Worm (Caenorhabditis elegans) whole organism, L2 larva: ENCODE results near the gene arid-1.

ENCODE experiments used
- C34F6.9 ChIP-seq: fragments of 150-350 bp; optimal IDR thresholded peaks from 2 replicates; lab custom pipeline; 2014; ENCODE audit warnings: missing biosample characterization, missing genetic modification characterization
- F13H6.1 ChIP-seq: sonication (generic microtip); optimal IDR thresholded peaks from 2 replicates; lab custom pipeline; 2016; ENCODE audit warnings: missing genetic modification characterization, missing compliant biosample characterization
- R02D3.7 ChIP-seq: fragments of 150-350 bp; optimal IDR thresholded peaks from 2 replicates; lab custom pipeline; 2014; ENCODE audit warnings: missing biosample characterization, missing genetic modification characterization
- Y55F3AM.14 ChIP-seq: fragments of 200-800 bp; sonication (Bioruptor generic); optimal IDR thresholded peaks from 2 replicates; lab custom pipeline; 2018; ENCODE audit warnings: mild to moderate bottlenecking, missing genetic modification characterization, missing compliant biosample characterization
- ZK546.5 ChIP-seq: sonication (generic microtip); optimal IDR thresholded peaks from 2 replicates; lab custom pipeline; 2017; ENCODE audit warnings: missing biosample characterization, missing genetic modification characterization
- alr-1 ChIP-seq: fragments of 150-350 bp; optimal IDR thresholded peaks from 2 replicates; lab custom pipeline; 2014; ENCODE audit warnings: missing biosample characterization, missing genetic modification characterization
- aly-2 ChIP-seq: fragments of 150-350 bp; optimal IDR thresholded peaks from 2 replicates; lab custom pipeline; 2014; ENCODE audit warnings: missing biosample characterization, missing genetic modification characterization
- ama-1 ChIP-seq: fragments of 150-350 bp; optimal IDR thresholded peaks from 2 replicates; lab custom pipeline; 2018; ENCODE audit warnings: inconsistent platforms
- blmp-1 ChIP-seq: sonication (generic microtip); optimal IDR thresholded peaks from 2 replicates; lab custom pipeline; 2017; ENCODE audit warnings: missing genetic modification characterization, mild to moderate bottlenecking, missing compliant biosample characterization, antibody characterized with exemption, moderate library complexity; ENCODE audit not compliant: insufficient read depth
- ceh-16 ChIP-seq: fragments of 150-350 bp; optimal IDR thresholded peaks from 2 replicates; lab custom pipeline; 2014; ENCODE audit warnings: missing biosample characterization, missing genetic modification characterization
- ceh-82 ChIP-seq: fragments of 150-350 bp; optimal IDR thresholded peaks from 2 replicates; lab custom pipeline; 2014; ENCODE audit warnings: missing biosample characterization, missing genetic modification characterization
- crh-2 ChIP-seq: sonication (generic microtip); optimal IDR thresholded peaks from 2 replicates; lab custom pipeline; 2017; ENCODE audit warnings: missing biosample characterization, missing genetic modification characterization
- dmd-4 ChIP-seq: sonication (generic microtip); optimal IDR thresholded peaks from 2 replicates; lab custom pipeline; 2017; ENCODE audit warnings: missing biosample characterization, missing genetic modification characterization
- egl-27 ChIP-seq: sonication (generic microtip); optimal IDR thresholded peaks from 3 replicates; lab custom pipeline; 2017; ENCODE audit warnings: missing biosample characterization, missing genetic modification reagents, missing genetic modification characterization
- elt-1 ChIP-seq: fragments of 150-350 bp; optimal IDR thresholded peaks from 2 replicates; lab custom pipeline; 2014; ENCODE audit warnings: missing biosample characterization, missing genetic modification characterization
- elt-3 ChIP-seq: sonication (generic microtip); optimal IDR thresholded peaks from 2 replicates; lab custom pipeline; 2017; ENCODE audit warnings: missing biosample characterization, missing genetic modification characterization
- fos-1 ChIP-seq: fragments of 150-350 bp; optimal IDR thresholded peaks from 2 replicates; lab custom pipeline; 2014; ENCODE audit warnings: missing biosample characterization, missing genetic modification characterization
- gmeb-1 ChIP-seq: fragments of 150-350 bp; optimal IDR thresholded peaks from 2 replicates; lab custom pipeline; 2014; ENCODE audit warnings: missing biosample characterization, missing genetic modification characterization
- lin-11 ChIP-seq: fragments of 150-350 bp; sonication (generic microtip); optimal IDR thresholded peaks from 2 replicates; lab custom pipeline; 2014; ENCODE audit warnings: missing biosample characterization, missing genetic modification characterization, inconsistent platforms, mixed read lengths
- lin-13 ChIP-seq: fragments of 150-350 bp; optimal IDR thresholded peaks from 2 replicates; lab custom pipeline; 2014; ENCODE audit warnings: missing biosample characterization, missing genetic modification reagents, missing genetic modification characterization
- lin-39 ChIP-seq: fragments of 150-350 bp; optimal IDR thresholded peaks from 2 replicates; lab custom pipeline; 2014; ENCODE audit warnings: missing biosample characterization, missing genetic modification reagents, missing genetic modification characterization
- lsy-2 ChIP-seq, 2 experiments: fragments of 150-350 bp in 1 of 2; sonication (generic microtip) in 1 of 2; optimal IDR thresholded peaks; 2 replicates each; lab custom pipeline; 2014 to 2017; ENCODE audit warnings: missing biosample characterization in 2 of 2, missing genetic modification characterization in 2 of 2
- mab-5 ChIP-seq: fragments of 150-350 bp; optimal IDR thresholded peaks from 2 replicates; lab custom pipeline; 2014; ENCODE audit warnings: missing biosample characterization, missing genetic modification characterization
- mbf-1 ChIP-seq: sonication (generic microtip); optimal IDR thresholded peaks from 2 replicates; lab custom pipeline; 2017; ENCODE audit warnings: missing biosample characterization, missing genetic modification characterization
- mdl-1 ChIP-seq, 2 experiments: fragments of 150-350 bp in 1 of 2; sonication (generic microtip) in 1 of 2; optimal IDR thresholded peaks; 2 replicates each; lab custom pipeline; 2017; ENCODE audit warnings: missing biosample characterization in 2 of 2, missing genetic modification characterization in 2 of 2
- nhr-10 ChIP-seq: sonication (generic microtip); optimal IDR thresholded peaks from 2 replicates; lab custom pipeline; 2017; ENCODE audit warnings: missing biosample characterization, missing genetic modification characterization
- nhr-11 ChIP-seq: fragments of 150-350 bp; optimal IDR thresholded peaks from 2 replicates; lab custom pipeline; 2014; ENCODE audit warnings: missing biosample characterization, missing genetic modification characterization
- nhr-12 ChIP-seq: fragments of 150-350 bp; optimal IDR thresholded peaks from 2 replicates; lab custom pipeline; 2014; ENCODE audit warnings: missing biosample characterization, missing genetic modification characterization
- nhr-129 ChIP-seq: fragments of 150-350 bp; optimal IDR thresholded peaks from 2 replicates; lab custom pipeline; 2014; ENCODE audit warnings: missing biosample characterization, missing genetic modification characterization
- nhr-21 ChIP-seq: fragments of 150-350 bp; optimal IDR thresholded peaks from 2 replicates; lab custom pipeline; 2014; ENCODE audit warnings: missing biosample characterization, missing genetic modification characterization
- nhr-23 ChIP-seq: fragments of 150-350 bp; optimal IDR thresholded peaks from 2 replicates; lab custom pipeline; 2014; ENCODE audit warnings: missing biosample characterization, missing genetic modification reagents, missing genetic modification characterization
- nhr-237 ChIP-seq: fragments of 150-350 bp; optimal IDR thresholded peaks from 2 replicates; lab custom pipeline; 2014; ENCODE audit warnings: missing biosample characterization, missing genetic modification characterization
- nhr-25 ChIP-seq: fragments of 150-350 bp; sonication (generic microtip); optimal IDR thresholded peaks from 3 replicates; lab custom pipeline; 2014; ENCODE audit warnings: missing biosample characterization, missing genetic modification characterization
- nhr-6 ChIP-seq: fragments of 150-350 bp; optimal IDR thresholded peaks from 2 replicates; lab custom pipeline; 2014; ENCODE audit warnings: missing biosample characterization, missing genetic modification characterization
- nhr-77 ChIP-seq: fragments of 150-350 bp; optimal IDR thresholded peaks from 2 replicates; lab custom pipeline; 2014; ENCODE audit warnings: missing biosample characterization, missing genetic modification characterization
- peb-1 ChIP-seq: fragments of 150-350 bp; optimal IDR thresholded peaks from 2 replicates; lab custom pipeline; 2014; ENCODE audit warnings: missing biosample characterization, missing genetic modification characterization
- sem-4 ChIP-seq: fragments of 150-350 bp; optimal IDR thresholded peaks from 2 replicates; lab custom pipeline; 2014; ENCODE audit warnings: missing biosample characterization, missing genetic modification reagents, missing genetic modification characterization
- skn-1 ChIP-seq: sonication (generic microtip); optimal IDR thresholded peaks from 2 replicates; lab custom pipeline; 2017; ENCODE audit warnings: missing biosample characterization, missing genetic modification characterization
- sma-3 ChIP-seq: sonication (generic microtip); optimal IDR thresholded peaks from 2 replicates; lab custom pipeline; 2016; ENCODE audit warnings: missing genetic modification reagents, missing genetic modification characterization, missing compliant biosample characterization
- sma-9 ChIP-seq, 2 experiments: fragments of 150-350 bp in 1 of 2; sonication (generic microtip) in 1 of 2; optimal IDR thresholded peaks; 2 replicates each; lab custom pipeline; 2014 to 2016; ENCODE audit warnings: missing genetic modification characterization in 2 of 2, mild to moderate bottlenecking in 1 of 2, missing biosample characterization in 1 of 2, missing compliant biosample characterization in 1 of 2, missing genetic modification reagents in 1 of 2, moderate library complexity in 1 of 2
- snpc-4 ChIP-seq: fragments of 150-350 bp; optimal IDR thresholded peaks from 2 replicates; lab custom pipeline; 2014; ENCODE audit warnings: missing biosample characterization, missing genetic modification characterization
- unc-39 ChIP-seq: fragments of 150-350 bp; optimal IDR thresholded peaks from 2 replicates; lab custom pipeline; 2014; ENCODE audit warnings: missing biosample characterization, missing genetic modification characterization
- unc-55 ChIP-seq: fragments of 150-350 bp; sonication (generic microtip); optimal IDR thresholded peaks from 3 replicates; lab custom pipeline; 2014; ENCODE audit warnings: missing biosample characterization, missing genetic modification reagents, missing genetic modification characterization
- unc-62 ChIP-seq: fragments of 150-350 bp; optimal IDR thresholded peaks from 2 replicates; lab custom pipeline; 2014; ENCODE audit warnings: missing biosample characterization, missing genetic modification reagents, missing genetic modification characterization
- zag-1 ChIP-seq: fragments of 150-350 bp; optimal IDR thresholded peaks from 2 replicates; lab custom pipeline; 2014; ENCODE audit warnings: missing biosample characterization, missing genetic modification characterization
- ztf-1 ChIP-seq: fragments of 200-800 bp; sonication (Bioruptor generic); conservative IDR thresholded peaks from 2 replicates; pipeline ENCODE4 v1.3.6; 2022; ENCODE audit warnings: missing genetic modification characterization, missing compliant biosample characterization
- ztf-11 ChIP-seq: sonication (generic microtip); optimal IDR thresholded peaks from 2 replicates; lab custom pipeline; 2017; ENCODE audit warnings: missing biosample characterization, missing genetic modification characterization
- ztf-4 ChIP-seq: fragments of 150-350 bp; optimal IDR thresholded peaks from 2 replicates; lab custom pipeline; 2014; ENCODE audit warnings: missing biosample characterization, missing genetic modification characterization

The arid-1 gene

ce11 chrV:153867-154266 is 32.1 kb upstream of the arid-1 start:
- TF ChIP-seq lin-39 (no peak), nhr-129 (tag; lab: Kevin White, UChicago) (no peak), nhr-25 (tag; lab: Kevin White, UChicago) (no peak)

ce11 chrV:155215-155614 is 30.8 kb upstream of the arid-1 start:
- TF ChIP-seq nhr-10 (tag; lab: Kevin White, UChicago), result no peak
- TF ChIP-seq F13H6.1 (tag; lab: Kevin White, UChicago), result peak; percentile 61
- no peak for TF ChIP-seq unc-55
- no peak for TF ChIP-seq elt-3 (tag; lab: Kevin White, UChicago)
- TF ChIP-seq ZK546.5 (tag; lab: Kevin White, UChicago), result no peak
- no peak for TF ChIP-seq nhr-12 (tag; lab: Kevin White, UChicago)
- no peak for TF ChIP-seq egl-27 (tag; lab: Kevin White, UChicago)
- TF ChIP-seq skn-1, result no peak
- TF ChIP-seq ztf-4, result no peak
- no peak for TF ChIP-seq aly-2 (tag; lab: Kevin White, UChicago)
- TF ChIP-seq ztf-11, result no peak
- TF ChIP-seq ceh-82 (tag; lab: Kevin White, UChicago), result no peak
- peak; percentile 44 for TF ChIP-seq crh-2 (tag; lab: Kevin White, UChicago)
- TF ChIP-seq nhr-129 (tag; lab: Kevin White, UChicago), result peak; percentile 23
- no peak for TF ChIP-seq lin-13
- TF ChIP-seq Y55F3AM.14, result no peak
- no peak for TF ChIP-seq nhr-237
- peak; percentile 25 for TF ChIP-seq nhr-25 (tag; lab: Kevin White, UChicago)
- TF ChIP-seq nhr-6, result no peak
- TF ChIP-seq alr-1 (tag; lab: Kevin White, UChicago), result no peak
- no peak for TF ChIP-seq dmd-4 (tag; lab: Kevin White, UChicago)
- TF ChIP-seq R02D3.7, result no peak
- no peak for TF ChIP-seq ama-1 (lab: Kevin White, UChicago)
- TF ChIP-seq lin-39, result no peak
- no peak for TF ChIP-seq lin-11 (tag; lab: Kevin White, UChicago)
- peak; percentile 49 for TF ChIP-seq nhr-21
- TF ChIP-seq gmeb-1 (tag; lab: Kevin White, UChicago), result peak; percentile 44
- TF ChIP-seq blmp-1 (tag; lab: Kevin White, UChicago), result peak; percentile 19
- no peak for TF ChIP-seq elt-1
- TF ChIP-seq ztf-1, result no peak
- no peak for TF ChIP-seq sma-3
- no peak for TF ChIP-seq mbf-1 (tag; lab: Kevin White, UChicago)
- peak; percentile 84 for TF ChIP-seq sma-9 (GFP tag; optimal IDR thresholded peaks at IDR 0.05; lab: Kevin White, UChicago)
- TF ChIP-seq sma-9 (tag; optimal IDR thresholded peaks at IDR 0.05; lab: Kevin White, UChicago), result no peak
- TF ChIP-seq nhr-11 (tag; lab: Kevin White, UChicago), result no peak
- TF ChIP-seq lsy-2 (tag; optimal IDR thresholded peaks at IDR 0.05; lab: Kevin White, UChicago), result no peak
- TF ChIP-seq zag-1 (tag; lab: Kevin White, UChicago), result no peak
- peak; percentile 73 for TF ChIP-seq fos-1
- peak; percentile 82 to 91 for TF ChIP-seq mdl-1 (tag; optimal IDR thresholded peaks at IDR 0.05; lab: Kevin White, UChicago)
- TF ChIP-seq nhr-77 (tag; lab: Kevin White, UChicago), result no peak
- no peak for TF ChIP-seq peb-1 (tag; lab: Kevin White, UChicago)
- no peak for TF ChIP-seq unc-39 (tag; lab: Kevin White, UChicago)
- TF ChIP-seq ceh-16, result no peak
- no peak for TF ChIP-seq C34F6.9 (tag; lab: Kevin White, UChicago)
- TF ChIP-seq sem-4, result no peak
- no peak for TF ChIP-seq mab-5
- TF ChIP-seq snpc-4 (tag; lab: Kevin White, UChicago), result no peak
- no peak for TF ChIP-seq unc-62 (GFP tag; lab: Kevin White, UChicago)
- no peak for TF ChIP-seq nhr-23 (tag; lab: Kevin White, UChicago)
